Worm (Caenorhabditis elegans) whole organism, L2 larva: Measurements from ENCODE around the gene cyp-33C7.

ENCODE experiments used
- F13H6.1 ChIP-seq: sonication (generic microtip); optimal IDR thresholded peaks from 2 replicates; lab custom pipeline; 2016; ENCODE audit warnings: missing genetic modification characterization, missing compliant biosample characterization
- R02D3.7 ChIP-seq: fragments of 150-350 bp; optimal IDR thresholded peaks from 2 replicates; lab custom pipeline; 2014; ENCODE audit warnings: missing biosample characterization, missing genetic modification characterization
- Y55F3AM.14 ChIP-seq: fragments of 200-800 bp; sonication (Bioruptor generic); optimal IDR thresholded peaks from 2 replicates; lab custom pipeline; 2018; ENCODE audit warnings: mild to moderate bottlenecking, missing genetic modification characterization, missing compliant biosample characterization
- ZK546.5 ChIP-seq: sonication (generic microtip); optimal IDR thresholded peaks from 2 replicates; lab custom pipeline; 2017; ENCODE audit warnings: missing biosample characterization, missing genetic modification characterization
- alr-1 ChIP-seq: fragments of 150-350 bp; optimal IDR thresholded peaks from 2 replicates; lab custom pipeline; 2014; ENCODE audit warnings: missing biosample characterization, missing genetic modification characterization
- blmp-1 ChIP-seq: sonication (generic microtip); optimal IDR thresholded peaks from 2 replicates; lab custom pipeline; 2017; ENCODE audit warnings: missing genetic modification characterization, mild to moderate bottlenecking, missing compliant biosample characterization, antibody characterized with exemption, moderate library complexity; ENCODE audit not compliant: insufficient read depth
- ceh-16 ChIP-seq: fragments of 150-350 bp; optimal IDR thresholded peaks from 2 replicates; lab custom pipeline; 2014; ENCODE audit warnings: missing biosample characterization, missing genetic modification characterization
- ceh-82 ChIP-seq: fragments of 150-350 bp; optimal IDR thresholded peaks from 2 replicates; lab custom pipeline; 2014; ENCODE audit warnings: missing biosample characterization, missing genetic modification characterization
- crh-2 ChIP-seq: sonication (generic microtip); optimal IDR thresholded peaks from 2 replicates; lab custom pipeline; 2017; ENCODE audit warnings: missing biosample characterization, missing genetic modification characterization
- dmd-4 ChIP-seq: sonication (generic microtip); optimal IDR thresholded peaks from 2 replicates; lab custom pipeline; 2017; ENCODE audit warnings: missing biosample characterization, missing genetic modification characterization
- fos-1 ChIP-seq: fragments of 150-350 bp; optimal IDR thresholded peaks from 2 replicates; lab custom pipeline; 2014; ENCODE audit warnings: missing biosample characterization, missing genetic modification characterization
- gmeb-1 ChIP-seq: fragments of 150-350 bp; optimal IDR thresholded peaks from 2 replicates; lab custom pipeline; 2014; ENCODE audit warnings: missing biosample characterization, missing genetic modification characterization
- lin-11 ChIP-seq: fragments of 150-350 bp; sonication (generic microtip); optimal IDR thresholded peaks from 2 replicates; lab custom pipeline; 2014; ENCODE audit warnings: missing biosample characterization, missing genetic modification characterization, inconsistent platforms, mixed read lengths
- lin-13 ChIP-seq: fragments of 150-350 bp; optimal IDR thresholded peaks from 2 replicates; lab custom pipeline; 2014; ENCODE audit warnings: missing biosample characterization, missing genetic modification reagents, missing genetic modification characterization
- lin-39 ChIP-seq: fragments of 150-350 bp; optimal IDR thresholded peaks from 2 replicates; lab custom pipeline; 2014; ENCODE audit warnings: missing biosample characterization, missing genetic modification reagents, missing genetic modification characterization
- lsy-2 ChIP-seq, 2 experiments: fragments of 150-350 bp in 1 of 2; sonication (generic microtip) in 1 of 2; optimal IDR thresholded peaks; 2 replicates each; lab custom pipeline; 2014 to 2017; ENCODE audit warnings: missing biosample characterization in 2 of 2, missing genetic modification characterization in 2 of 2
- mab-5 ChIP-seq: fragments of 150-350 bp; optimal IDR thresholded peaks from 2 replicates; lab custom pipeline; 2014; ENCODE audit warnings: missing biosample characterization, missing genetic modification characterization
- mbf-1 ChIP-seq: sonication (generic microtip); optimal IDR thresholded peaks from 2 replicates; lab custom pipeline; 2017; ENCODE audit warnings: missing biosample characterization, missing genetic modification characterization
- mdl-1 ChIP-seq, 2 experiments: fragments of 150-350 bp in 1 of 2; sonication (generic microtip) in 1 of 2; optimal IDR thresholded peaks; 2 replicates each; lab custom pipeline; 2017; ENCODE audit warnings: missing biosample characterization in 2 of 2, missing genetic modification characterization in 2 of 2
- nhr-10 ChIP-seq: sonication (generic microtip); optimal IDR thresholded peaks from 2 replicates; lab custom pipeline; 2017; ENCODE audit warnings: missing biosample characterization, missing genetic modification characterization
- nhr-11 ChIP-seq: fragments of 150-350 bp; optimal IDR thresholded peaks from 2 replicates; lab custom pipeline; 2014; ENCODE audit warnings: missing biosample characterization, missing genetic modification characterization
- nhr-129 ChIP-seq: fragments of 150-350 bp; optimal IDR thresholded peaks from 2 replicates; lab custom pipeline; 2014; ENCODE audit warnings: missing biosample characterization, missing genetic modification characterization
- nhr-21 ChIP-seq: fragments of 150-350 bp; optimal IDR thresholded peaks from 2 replicates; lab custom pipeline; 2014; ENCODE audit warnings: missing biosample characterization, missing genetic modification characterization
- nhr-25 ChIP-seq: fragments of 150-350 bp; sonication (generic microtip); optimal IDR thresholded peaks from 3 replicates; lab custom pipeline; 2014; ENCODE audit warnings: missing biosample characterization, missing genetic modification characterization
- peb-1 ChIP-seq: fragments of 150-350 bp; optimal IDR thresholded peaks from 2 replicates; lab custom pipeline; 2014; ENCODE audit warnings: missing biosample characterization, missing genetic modification characterization
- sem-4 ChIP-seq: fragments of 150-350 bp; optimal IDR thresholded peaks from 2 replicates; lab custom pipeline; 2014; ENCODE audit warnings: missing biosample characterization, missing genetic modification reagents, missing genetic modification characterization
- skn-1 ChIP-seq: sonication (generic microtip); optimal IDR thresholded peaks from 2 replicates; lab custom pipeline; 2017; ENCODE audit warnings: missing biosample characterization, missing genetic modification characterization
- sma-3 ChIP-seq: sonication (generic microtip); optimal IDR thresholded peaks from 2 replicates; lab custom pipeline; 2016; ENCODE audit warnings: missing genetic modification reagents, missing genetic modification characterization, missing compliant biosample characterization
- sma-9 ChIP-seq, 2 experiments: fragments of 150-350 bp in 1 of 2; sonication (generic microtip) in 1 of 2; optimal IDR thresholded peaks; 2 replicates each; lab custom pipeline; 2014 to 2016; ENCODE audit warnings: missing genetic modification characterization in 2 of 2, mild to moderate bottlenecking in 1 of 2, missing biosample characterization in 1 of 2, missing compliant biosample characterization in 1 of 2, missing genetic modification reagents in 1 of 2, moderate library complexity in 1 of 2
- snpc-4 ChIP-seq: fragments of 150-350 bp; optimal IDR thresholded peaks from 2 replicates; lab custom pipeline; 2014; ENCODE audit warnings: missing biosample characterization, missing genetic modification characterization
- unc-39 ChIP-seq: fragments of 150-350 bp; optimal IDR thresholded peaks from 2 replicates; lab custom pipeline; 2014; ENCODE audit warnings: missing biosample characterization, missing genetic modification characterization
- unc-55 ChIP-seq: fragments of 150-350 bp; sonication (generic microtip); optimal IDR thresholded peaks from 3 replicates; lab custom pipeline; 2014; ENCODE audit warnings: missing biosample characterization, missing genetic modification reagents, missing genetic modification characterization
- unc-62 ChIP-seq: fragments of 150-350 bp; optimal IDR thresholded peaks from 2 replicates; lab custom pipeline; 2014; ENCODE audit warnings: missing biosample characterization, missing genetic modification reagents, missing genetic modification characterization
- zag-1 ChIP-seq: fragments of 150-350 bp; optimal IDR thresholded peaks from 2 replicates; lab custom pipeline; 2014; ENCODE audit warnings: missing biosample characterization, missing genetic modification characterization
- ztf-11 ChIP-seq: sonication (generic microtip); optimal IDR thresholded peaks from 2 replicates; lab custom pipeline; 2017; ENCODE audit warnings: missing biosample characterization, missing genetic modification characterization
- ztf-4 ChIP-seq: fragments of 150-350 bp; optimal IDR thresholded peaks from 2 replicates; lab custom pipeline; 2014; ENCODE audit warnings: missing biosample characterization, missing genetic modification characterization

cyp-33C7 gene

DNA sequence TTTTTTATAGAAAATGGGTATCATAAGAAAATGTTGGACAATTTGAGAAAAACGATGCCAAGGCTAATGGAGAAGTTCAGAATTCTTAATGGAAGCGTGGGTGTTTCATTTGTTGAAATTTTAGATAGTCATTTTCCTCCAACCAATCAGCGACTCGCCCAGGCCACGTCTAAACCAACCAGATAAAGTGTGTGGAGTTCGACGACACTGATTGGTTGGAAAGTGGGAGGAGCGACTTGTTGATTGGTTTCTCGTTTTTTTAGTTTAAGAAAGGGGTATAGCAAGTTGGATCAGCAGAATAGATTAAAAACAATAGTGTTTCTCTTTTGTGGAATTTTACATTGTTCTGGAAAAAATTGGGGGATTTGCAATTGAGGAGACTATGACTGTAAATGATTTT, 42.8 kb upstream of the cyp-33C7 start:
- no peak for TF ChIP-seq ztf-11
- TF ChIP-seq nhr-10 (tag; lab: Kevin White, UChicago): no peak

ce11 chrV:2211936-2212335, 38.4 kb upstream of the cyp-33C7 start, which contains the start of gene nhr-133:
Gene nhr-133, minus strand, starts transcription at chrV:2212118.
- TF ChIP-seq ZK546.5 (tag; lab: Kevin White, UChicago) (no peak), crh-2 (tag; lab: Kevin White, UChicago) (peak; percentile 38), sem-4 (tag; lab: Kevin White, UChicago) (no peak), nhr-129 (peak; percentile 7), zag-1 (tag; lab: Kevin White, UChicago) (no peak), lin-39 (tag; lab: Kevin White, UChicago) (no peak), gmeb-1 (tag; lab: Kevin White, UChicago) (no peak), blmp-1 (tag; lab: Kevin White, UChicago) (no peak), ceh-16 (no peak), sma-9 (GFP tag; optimal IDR thresholded peaks at IDR 0.05; lab: Kevin White, UChicago) (peak; percentile 73), sma-9 (tag; optimal IDR thresholded peaks at IDR 0.05; lab: Kevin White, UChicago) (no peak), sma-3 (GFP tag; lab: Kevin White, UChicago) (no peak), skn-1 (tag; lab: Kevin White, UChicago) (no peak), unc-39 (tag; lab: Kevin White, UChicago) (no peak), fos-1 (tag; lab: Kevin White, UChicago) (peak; percentile 23), F13H6.1 (tag; lab: Kevin White, UChicago) (peak; percentile 3), unc-62 (GFP tag; lab: Kevin White, UChicago) (no peak), ceh-82 (no peak), R02D3.7 (no peak)

DNA sequence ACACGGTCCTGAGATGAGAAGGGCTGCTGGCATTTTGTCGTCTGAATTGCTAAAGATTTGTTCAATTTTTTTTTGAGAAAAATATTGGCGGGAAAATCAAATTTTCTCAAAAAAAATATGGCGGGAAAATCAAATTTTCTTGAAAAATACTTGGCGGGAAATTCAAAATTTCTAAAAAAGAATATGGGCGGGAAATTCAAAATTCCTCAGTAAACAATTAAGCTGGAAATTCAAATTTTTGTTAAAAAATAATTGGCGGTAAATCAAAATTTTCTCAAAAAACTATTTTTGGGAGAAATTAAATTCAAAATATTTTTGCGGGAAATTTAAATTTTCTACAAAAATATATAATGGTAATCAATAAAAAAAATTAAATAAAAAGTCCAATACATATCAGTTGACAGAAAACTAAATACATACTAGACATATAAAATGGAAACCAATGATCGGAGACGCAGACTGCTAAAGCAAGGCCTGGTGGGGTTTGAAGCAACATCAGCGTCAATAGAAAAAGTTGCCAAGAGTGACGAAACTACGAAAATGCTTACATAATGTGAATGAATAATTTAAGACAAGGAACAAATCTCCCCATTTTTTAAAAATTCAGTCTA, 35.8 kb upstream of the cyp-33C7 start, which contains the start of gene nhr-184:
nhr-184 (minus strand) TSS at position 51 of the 611 bp plus-strand sequence.
- TF ChIP-seq dmd-4: no peak
- TF ChIP-seq unc-62 (GFP tag; lab: Kevin White, UChicago): no peak
- TF ChIP-seq crh-2 (tag; lab: Kevin White, UChicago): no peak
- TF ChIP-seq lsy-2 (tag; optimal IDR thresholded peaks at IDR 0.05; lab: Kevin White, UChicago): peak in 1 of 2 experiments; percentile 21
- no peak for TF ChIP-seq nhr-25
- no peak for TF ChIP-seq lin-13 (GFP tag; lab: Kevin White, UChicago)
- peak; percentile 2 for TF ChIP-seq gmeb-1 (tag; lab: Kevin White, UChicago)
- no peak for TF ChIP-seq mab-5 (tag; lab: Kevin White, UChicago)
- no peak for TF ChIP-seq lin-11 (tag; lab: Kevin White, UChicago)
- TF ChIP-seq sem-4 (tag; lab: Kevin White, UChicago): no peak
- peak; percentile 30 for TF ChIP-seq unc-55 (GFP tag; lab: Kevin White, UChicago)
- TF ChIP-seq peb-1 (tag; lab: Kevin White, UChicago): no peak
- TF ChIP-seq ztf-4: no peak
- peak; percentile 56 for TF ChIP-seq fos-1 (tag; lab: Kevin White, UChicago)
- no peak for TF ChIP-seq mbf-1
- no peak for TF ChIP-seq Y55F3AM.14 (GFP tag; lab: Kevin White, UChicago)
- TF ChIP-seq nhr-21 (tag; lab: Kevin White, UChicago): no peak
- peak; percentile 35 for TF ChIP-seq sma-9 (GFP tag; optimal IDR thresholded peaks at IDR 0.05; lab: Kevin White, UChicago)
- no peak for TF ChIP-seq sma-9 (tag; optimal IDR thresholded peaks at IDR 0.05; lab: Kevin White, UChicago)

ce11 chrV:2215352-2215751, 35.0 kb upstream of the cyp-33C7 start, which contains the start of gene nstp-8:
Gene nstp-8, plus strand, starts transcription at chrV:2215652.
- TF ChIP-seq mdl-1 (tag; optimal IDR thresholded peaks at IDR 0.05; lab: Kevin White, UChicago) (no peak), sem-4 (tag; lab: Kevin White, UChicago) (no peak), ceh-82 (no peak), nhr-11 (tag; lab: Kevin White, UChicago) (no peak), gmeb-1 (tag; lab: Kevin White, UChicago) (no peak), alr-1 (no peak), crh-2 (tag; lab: Kevin White, UChicago) (no peak), blmp-1 (tag; lab: Kevin White, UChicago) (no peak), nhr-129 (no peak), dmd-4 (no peak), mab-5 (tag; lab: Kevin White, UChicago) (no peak), skn-1 (tag; lab: Kevin White, UChicago) (no peak), unc-55 (GFP tag; lab: Kevin White, UChicago) (no peak), ceh-16 (no peak), snpc-4 (tag; lab: Kevin White, UChicago) (no peak), mbf-1 (no peak)
- TF ChIP-seq, all 48 proteins: peak for 0
